Worm (Caenorhabditis elegans): Measurements from ENCODE around the gene D1054.19.
A peak's percentile ranks its signal among the peaks of the same experiment; 100 is the strongest.

D1054.19 gene

DNA sequence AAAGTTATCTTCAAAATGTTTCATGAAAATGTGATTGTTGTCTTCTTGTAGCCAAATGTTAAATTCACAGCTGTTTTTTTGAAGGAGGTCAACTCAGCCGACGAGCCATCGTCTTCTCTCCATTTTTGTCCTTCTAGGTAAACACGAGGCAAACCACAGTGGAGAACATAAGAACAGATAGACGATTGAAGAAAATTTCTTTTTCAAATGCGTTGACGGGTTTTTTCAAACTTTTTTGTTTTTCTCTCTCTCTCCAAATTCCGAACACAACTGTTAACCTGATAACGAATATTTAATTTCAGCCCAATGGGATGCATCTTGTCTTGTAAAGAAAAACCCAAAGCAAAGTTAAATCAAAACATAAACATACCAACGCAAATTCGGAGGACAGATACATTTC is at the start of gene D1054.19:
Gene D1054.19 (plus strand): TSS at position 301 of the 400 bp plus-strand sequence.
- TF ChIP-seq ceh-24 (tag; optimal IDR thresholded peaks at IDR 0.05) (no peak), sox-2 (GFP tag; IDR thresholded peaks at IDR 0.05) (no peak), unc-55 (GFP tag; optimal IDR thresholded peaks at IDR 0.05) (no peak), elt-2 (tag; optimal IDR thresholded peaks at IDR 0.05) (no peak), hlh-13 (GFP tag; optimal IDR thresholded peaks at IDR 0.05) (no peak), ceh-9 (tag; optimal IDR thresholded peaks at IDR 0.05) (no peak), ceh-2 (tag; optimal IDR thresholded peaks at IDR 0.05) (no peak), fkh-6 (tag; optimal IDR thresholded peaks at IDR 0.05) (no peak), nfya-1 (tag; optimal IDR thresholded peaks at IDR 0.05) (no peak), pha-2 (tag; optimal IDR thresholded peaks at IDR 0.05) (no peak), ama-1 (optimal IDR thresholded peaks at IDR 0.05) (no peak), nhr-232 (tag; optimal IDR thresholded peaks at IDR 0.05) (no peak), ztf-16 (tag; optimal IDR thresholded peaks at IDR 0.05) (no peak), elt-4 (tag; optimal IDR thresholded peaks at IDR 0.05) (no peak), sdc-2 (tag; optimal IDR thresholded peaks at IDR 0.05) (no peak), mec-3 (tag; optimal IDR thresholded peaks at IDR 0.05; ENCODE audit: borderline replicate concordance) (no peak), ceh-6 (GFP tag; optimal IDR thresholded peaks at IDR 0.05) (no peak), pqm-1 (tag; optimal IDR thresholded peaks at IDR 0.05) (no peak), hlh-6 (tag; optimal IDR thresholded peaks at IDR 0.05) (no peak), dve-1 (tag; optimal IDR thresholded peaks at IDR 0.05) (no peak)

DNA sequence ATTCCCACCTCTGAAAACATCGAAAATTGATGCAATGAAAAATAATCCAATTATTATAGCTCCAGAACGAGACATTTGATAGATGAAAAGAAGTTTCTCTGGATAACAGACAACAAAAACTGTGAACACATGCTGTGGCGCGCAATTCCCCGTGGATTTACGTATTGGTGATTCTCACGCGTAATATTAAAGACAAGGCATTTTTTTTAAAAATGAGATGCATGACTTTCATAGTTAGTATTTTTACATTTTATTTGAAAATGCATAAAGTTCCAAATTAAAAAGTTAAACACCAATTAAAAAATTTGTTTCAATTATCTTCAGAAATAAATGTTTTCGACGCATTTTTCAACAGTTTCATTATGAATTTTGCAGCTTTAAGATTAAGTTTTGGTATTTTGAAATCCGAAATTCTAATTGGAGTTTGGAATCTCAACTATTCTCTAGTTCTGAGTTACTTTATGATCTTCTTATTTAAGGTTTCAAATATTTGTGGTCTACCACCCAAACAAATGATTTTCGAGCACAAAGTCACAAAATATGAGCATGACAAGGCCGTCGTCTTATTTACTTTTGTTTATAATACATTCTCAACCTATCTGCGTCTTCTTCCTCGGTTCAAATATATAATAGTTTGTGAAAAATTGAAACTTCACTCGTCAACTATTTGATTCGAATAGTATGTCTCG is 48.2 kb upstream of the D1054.19 start, which contains the start of the genes selt-1.2 and F28H7.2:
Gene selt-1.2 (minus strand): TSS at position 101 of the 689 bp plus-strand sequence.
Gene F28H7.2 (plus strand): TSS at position 639 of the 689 bp plus-strand sequence.
- TF ChIP-seq madf-2 (tag; optimal IDR thresholded peaks at IDR 0.05) (no peak), pqm-1 (tag; optimal IDR thresholded peaks at IDR 0.05) (no peak), nhr-11 (tag; optimal IDR thresholded peaks at IDR 0.05) (no peak), unc-55 (GFP tag; optimal IDR thresholded peaks at IDR 0.05) (no peak), pha-2 (tag; optimal IDR thresholded peaks at IDR 0.05) (no peak), C08G9.2 (tag; optimal IDR thresholded peaks at IDR 0.05) (no peak), ztf-16 (tag; optimal IDR thresholded peaks at IDR 0.05) (no peak), ceh-34 (tag; optimal IDR thresholded peaks at IDR 0.05) (no peak), pros-1 (tag; optimal IDR thresholded peaks at IDR 0.05) (no peak), ceh-30 (tag; optimal IDR thresholded peaks at IDR 0.05) (no peak), unc-86 (tag; optimal IDR thresholded peaks at IDR 0.05) (no peak), odd-2 (tag; optimal IDR thresholded peaks at IDR 0.05) (no peak), ahr-1 (tag; optimal IDR thresholded peaks at IDR 0.05) (no peak), che-1 (tag; optimal IDR thresholded peaks at IDR 0.05) (no peak), hlh-8 (tag; optimal IDR thresholded peaks at IDR 0.05) (no peak), hlh-15 (tag; optimal IDR thresholded peaks at IDR 0.05) (no peak), nfya-1 (tag; optimal IDR thresholded peaks at IDR 0.05) (no peak)

DNA sequence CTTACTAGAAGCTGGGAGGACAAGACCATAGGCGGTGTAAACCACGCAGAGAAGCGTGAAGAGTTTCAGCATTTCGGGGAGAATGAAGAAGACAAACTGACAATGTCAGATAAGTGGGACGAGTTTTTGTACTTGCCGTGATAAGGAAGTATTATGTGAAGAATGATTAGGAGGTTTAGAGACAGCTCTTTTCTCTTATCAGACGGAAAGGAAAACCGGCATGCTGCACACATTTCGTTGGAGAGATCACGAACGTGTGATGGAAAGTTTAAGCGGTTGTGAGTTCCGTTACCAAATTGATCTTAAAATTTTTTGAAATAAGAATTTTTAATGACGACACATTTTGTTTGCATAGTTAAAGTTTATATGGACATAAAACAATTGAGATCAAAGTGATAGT is 45.0 kb upstream of the D1054.19 start, which contains the start of gene F28H7.3:
Gene F28H7.3 (minus strand): TSS at position 159 of the 400 bp plus-strand sequence.
- TF ChIP-seq pros-1 (tag; optimal IDR thresholded peaks at IDR 0.05) (no peak), elt-2 (tag; optimal IDR thresholded peaks at IDR 0.05) (peak; percentile 78)

DNA sequence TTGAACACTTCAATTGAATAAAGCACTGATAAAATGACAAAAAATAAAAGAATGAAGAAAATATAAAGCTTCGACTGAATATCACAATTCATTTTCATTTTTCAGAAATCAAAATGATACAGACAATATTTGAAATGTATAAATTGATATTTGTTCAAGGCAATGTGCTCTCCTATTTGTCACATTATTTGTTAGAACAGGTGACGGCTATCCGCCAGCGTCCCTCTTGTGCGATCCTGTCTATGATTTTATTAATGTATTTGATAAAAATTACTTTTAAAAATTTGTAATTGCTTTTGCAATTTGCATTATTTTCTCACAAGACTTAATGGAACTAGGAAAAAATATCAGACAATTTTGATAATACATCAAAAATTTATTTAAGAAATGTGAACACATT is 41.5 kb upstream of the D1054.19 start, which contains the start of gene F28H7.7:
Gene F28H7.7 (minus strand): TSS at position 101 of the 400 bp plus-strand sequence.
- TF ChIP-seq pax-1 (tag; optimal IDR thresholded peaks at IDR 0.05) (no peak), tbx-2 (tag; optimal IDR thresholded peaks at IDR 0.05) (no peak), ceh-34 (tag; optimal IDR thresholded peaks at IDR 0.05) (no peak), pha-2 (tag; optimal IDR thresholded peaks at IDR 0.05) (no peak), elt-4 (tag; optimal IDR thresholded peaks at IDR 0.05) (no peak), fkh-6 (tag; optimal IDR thresholded peaks at IDR 0.05) (no peak)

DNA sequence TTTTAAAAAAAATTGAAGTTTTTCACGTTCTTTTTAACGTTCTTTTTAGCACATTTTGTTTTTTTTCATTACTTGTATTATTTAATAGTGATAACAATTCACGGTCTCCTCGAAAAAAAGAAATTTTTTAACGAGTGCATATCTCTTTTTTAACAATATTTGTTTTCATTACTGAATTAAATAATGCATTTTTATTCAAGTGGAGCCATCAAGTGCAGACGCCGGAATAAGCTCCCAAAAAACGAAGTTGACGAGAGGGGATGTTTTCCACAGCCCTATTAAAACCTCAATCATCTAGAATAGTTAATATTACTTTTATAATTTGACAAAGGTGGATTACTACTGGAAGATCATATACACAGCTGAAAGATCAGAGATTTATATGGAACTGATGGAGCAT is 38.9 kb upstream of the D1054.19 start, which contains the start of gene irld-6:
Gene irld-6 (minus strand): TSS at position 101 of the 400 bp plus-strand sequence.
- TF ChIP-seq lim-6 (tag; optimal IDR thresholded peaks at IDR 0.05) (no peak), tbx-7 (tag; optimal IDR thresholded peaks at IDR 0.05) (no peak), gmeb-2 (tag; optimal IDR thresholded peaks at IDR 0.05) (no peak), ahr-1 (tag; optimal IDR thresholded peaks at IDR 0.05) (no peak)
